Worm (Caenorhabditis elegans) whole organism, young adult: ENCODE results near the gene sra-6.

ENCODE experiments used
- T26A5.8 ChIP-seq: sonication (generic microtip); optimal IDR thresholded peaks from 2 replicates; lab custom pipeline; 2016; ENCODE audit warnings: missing genetic modification characterization, missing compliant biosample characterization
- dox-1 ChIP-seq: fragments of 200-800 bp; sonication (Bioruptor generic); IDR thresholded peaks from 2 replicates; pipeline ENCODE4 v1.3.6; 2022; ENCODE audit warnings: missing genetic modification reagents, missing genetic modification characterization, missing compliant biosample characterization
- hlh-26 ChIP-seq: fragments of 200-800 bp; sonication (Bioruptor generic); conservative IDR thresholded peaks from 2 replicates; pipeline ENCODE4 v1.3.6; 2022; ENCODE audit warnings: missing genetic modification reagents, missing genetic modification characterization, missing compliant biosample characterization
- madf-8 ChIP-seq: fragments of 200-800 bp; sonication (Bioruptor generic); conservative IDR thresholded peaks from 2 replicates; pipeline ENCODE4 v1.3.6; 2022; ENCODE audit warnings: missing genetic modification reagents, missing genetic modification characterization, missing compliant biosample characterization
- nhr-179 ChIP-seq: sonication (generic microtip); optimal IDR thresholded peaks from 2 replicates; lab custom pipeline; 2016; ENCODE audit warnings: mild to moderate bottlenecking, missing genetic modification characterization, missing compliant biosample characterization
- snpc-4 ChIP-seq, 5 experiments: fragments of 150-350 bp in 1 of 5; sonication (generic microtip) in 4 of 5; optimal IDR thresholded peaks; 2 replicates each; lab custom pipeline; 2014 to 2018; ENCODE audit warnings: missing genetic modification characterization in 5 of 5, missing biosample characterization in 3 of 5, antibody characterized with exemption in 2 of 5, mild to moderate bottlenecking in 2 of 5, missing compliant biosample characterization in 2 of 5, missing genotype in 2 of 5, moderate library complexity in 2 of 5, missing genetic modification reagents in 1 of 5

DNA sequence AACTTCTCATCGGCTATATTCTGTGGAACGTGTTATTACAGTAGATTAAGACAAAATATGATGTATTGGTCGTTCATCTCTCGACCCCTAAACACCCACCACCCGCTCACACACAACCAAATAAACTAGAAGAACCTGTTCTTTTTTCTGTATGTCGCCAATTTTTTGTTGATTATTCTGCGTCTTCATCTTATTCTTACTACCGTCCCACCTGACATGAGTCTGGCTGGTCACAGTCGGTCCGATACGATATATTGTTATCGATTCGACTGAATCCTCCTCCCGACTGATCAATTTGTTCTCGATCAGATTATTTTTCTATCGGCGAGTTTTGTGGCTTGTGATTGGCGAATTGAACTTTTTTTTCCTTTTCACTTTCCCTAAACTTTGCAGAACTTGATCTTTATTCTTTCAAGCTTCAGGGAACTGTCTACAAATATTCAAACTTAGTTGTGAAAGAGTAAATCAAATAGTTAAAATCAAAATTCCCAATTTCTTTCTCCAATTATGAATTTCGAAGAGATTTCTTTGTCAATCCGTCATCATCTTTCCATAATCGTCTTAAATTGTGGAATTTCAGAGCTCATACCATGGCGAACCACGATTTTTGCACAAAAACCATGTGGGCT is 4.4 kb upstream of the sra-6 start, which contains the start of gene F35H8.2:
- TF ChIP-seq T26A5.8 (tag; lab: Kevin White, UChicago) (no peak), dox-1 (GFP tag; lab: Robert Waterston, UW) (no peak), madf-8 (no peak), snpc-4 (GFP tag; optimal IDR thresholded peaks at IDR 0.05; lab: Kevin White, UChicago) (no peak), snpc-4 (tag; optimal IDR thresholded peaks at IDR 0.05; lab: Kevin White, UChicago) (no peak), nhr-179 (tag; lab: Kevin White, UChicago) (no peak), hlh-26 (GFP tag; lab: Robert Waterston, UW) (no peak)
